Worm (Caenorhabditis elegans) whole organism, late embryonic: ENCODE measurements around the gene cpb-2.

Experiments used
- F13H6.1 ChIP-seq: sonication (generic microtip); optimal IDR thresholded peaks from 2 replicates; lab custom pipeline; 2016; ENCODE audit warnings: missing genetic modification characterization, missing compliant biosample characterization
- T23F11.4 ChIP-seq: fragments of 200-800 bp; sonication (Bioruptor generic); optimal IDR thresholded peaks from 2 replicates; lab custom pipeline; 2018; ENCODE audit warnings: mild to moderate bottlenecking, missing genetic modification characterization, missing compliant biosample characterization
- ama-1 ChIP-seq: fragments of 150-350 bp; optimal IDR thresholded peaks from 2 replicates; lab custom pipeline; 2014
- elt-2 ChIP-seq: sonication (generic microtip); optimal IDR thresholded peaks from 2 replicates; lab custom pipeline; 2016; ENCODE audit warnings: missing genetic modification reagents, missing genetic modification characterization, missing compliant biosample characterization
- elt-4 ChIP-seq: sonication (generic microtip); optimal IDR thresholded peaks from 2 replicates; lab custom pipeline; 2016; ENCODE audit warnings: missing genetic modification characterization, missing compliant biosample characterization
- fax-1 ChIP-seq: sonication (generic microtip); optimal IDR thresholded peaks from 2 replicates; lab custom pipeline; 2016; ENCODE audit warnings: missing genotype, missing genetic modification characterization, missing compliant biosample characterization
- hlh-15 ChIP-seq: sonication (generic microtip); optimal IDR thresholded peaks from 2 replicates; lab custom pipeline; 2016; ENCODE audit warnings: missing genetic modification characterization, missing compliant biosample characterization
- hlh-8 ChIP-seq: sonication (generic microtip); optimal IDR thresholded peaks from 2 replicates; lab custom pipeline; 2016; ENCODE audit warnings: missing genotype, missing genetic modification characterization, missing compliant biosample characterization
- nfya-1 ChIP-seq: sonication (generic microtip); optimal IDR thresholded peaks from 2 replicates; lab custom pipeline; 2017; ENCODE audit warnings: missing genetic modification characterization, mild to moderate bottlenecking, missing compliant biosample characterization, antibody characterized with exemption, moderate library complexity
- nhr-11 ChIP-seq: fragments of 150-350 bp; optimal IDR thresholded peaks from 2 replicates; lab custom pipeline; 2014; ENCODE audit warnings: missing biosample characterization, missing genetic modification characterization
- pha-4 ChIP-seq: fragments of 150-350 bp; optimal IDR thresholded peaks from 2 replicates; lab custom pipeline; 2018; ENCODE audit warnings: missing biosample characterization, missing genetic modification reagents, missing genetic modification characterization
- tbx-2 ChIP-seq: sonication (generic microtip); optimal IDR thresholded peaks from 2 replicates; lab custom pipeline; 2016; ENCODE audit warnings: missing genetic modification characterization, missing compliant biosample characterization
- unc-86 ChIP-seq: sonication (generic microtip); optimal IDR thresholded peaks from 2 replicates; lab custom pipeline; 2016; ENCODE audit warnings: missing genetic modification characterization, missing compliant biosample characterization

- TF ChIP-seq ama-1 (no peak), tbx-2 (tag; lab: Kevin White, UChicago) (no peak), pha-4 (tag; lab: Kevin White, UChicago) (no peak), nhr-11 (tag; lab: Kevin White, UChicago) (no peak), elt-4 (tag; lab: Kevin White, UChicago) (no peak), unc-86 (tag; lab: Kevin White, UChicago) (no peak), T23F11.4 (GFP tag; lab: Kevin White, UChicago) (no peak), hlh-15 (tag; lab: Kevin White, UChicago) (no peak), F13H6.1 (no peak), hlh-8 (no peak), elt-2 (tag; lab: Kevin White, UChicago) (no peak), nfya-1 (tag; lab: Kevin White, UChicago) (no peak), fax-1 (tag; lab: Kevin White, UChicago) (no peak)
Observed at ce11 chrII:6199010-6199409, 6.4 kb downstream of the cpb-2 start.
